Worm (Caenorhabditis elegans): ENCODE measurements around the gene W08F4.13.

DNA sequence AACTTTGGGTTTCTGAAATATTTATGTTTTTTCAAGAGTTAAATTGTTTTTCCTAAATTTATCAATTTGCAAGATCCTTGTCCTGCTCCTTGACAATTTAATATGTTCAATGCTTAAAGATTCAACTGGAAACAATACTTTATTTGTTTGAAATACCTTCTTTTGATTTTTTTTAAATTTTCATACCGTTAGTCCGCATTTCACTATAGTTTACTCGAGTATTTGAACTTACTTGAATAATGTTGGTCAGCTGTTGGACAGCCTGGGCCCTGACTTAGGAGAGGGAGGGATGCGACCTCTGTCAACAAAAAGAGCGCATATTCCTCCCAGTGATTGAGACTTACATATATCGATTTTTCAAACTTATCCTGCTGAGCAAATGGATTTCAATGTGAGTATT, 21.4 kb downstream of the W08F4.13 start, which contains the start of gene W04H10.5:
- TF ChIP-seq ama-1 (optimal IDR thresholded peaks at IDR 0.05) (no peak), unc-62 (GFP tag; optimal IDR thresholded peaks at IDR 0.05 in 1 of 2) (no peak), unc-62 (tag; optimal IDR thresholded peaks at IDR 0.05) (no peak)
